Worm (Caenorhabditis elegans) whole organism, midembryonic: ENCODE measurements around the gene K07H8.5.

Experiments
- T22C8.4 ChIP-seq: fragments of 200-800 bp; sonication (Bioruptor generic); IDR thresholded peaks from 2 replicates; pipeline ENCODE4 v1.3.6; 2022; ENCODE audit warnings: missing genetic modification characterization, missing compliant biosample characterization
- cog-1 ChIP-seq: sonication (generic microtip); optimal IDR thresholded peaks from 2 replicates; lab custom pipeline; 2016; ENCODE audit warnings: missing genetic modification characterization, missing compliant biosample characterization
- flt-1 ChIP-seq: fragments of 200-800 bp; sonication (Bioruptor generic); IDR thresholded peaks from 2 replicates; pipeline ENCODE4 v1.3.6; 2022; ENCODE audit warnings: missing genetic modification characterization, missing compliant biosample characterization
- klf-2 ChIP-seq: fragments of 200-800 bp; sonication (Bioruptor generic); conservative IDR thresholded peaks from 2 replicates; pipeline ENCODE4 v1.3.6; 2022; ENCODE audit warnings: missing genetic modification reagents, missing genetic modification characterization, missing compliant biosample characterization
- med-1 ChIP-seq: sonication (generic microtip); optimal IDR thresholded peaks from 2 replicates; lab custom pipeline; 2017; ENCODE audit warnings: missing genetic modification characterization, mild to moderate bottlenecking, missing compliant biosample characterization, antibody characterized with exemption, missing genetic modification reagents; ENCODE audit not compliant: insufficient read depth
- ref-1 ChIP-seq: fragments of 200-800 bp; sonication (Bioruptor generic); conservative IDR thresholded peaks from 2 replicates; pipeline ENCODE4 v1.3.6; 2022; ENCODE audit warnings: missing genetic modification reagents, missing genetic modification characterization, missing compliant biosample characterization
- tab-1 ChIP-seq: fragments of 200-800 bp; sonication (Bioruptor generic); IDR thresholded peaks from 2 replicates; pipeline ENCODE4 v1.3.6; 2022; ENCODE audit warnings: missing genetic modification characterization, missing compliant biosample characterization
- ztf-23 ChIP-seq: fragments of 200-800 bp; sonication (Bioruptor generic); IDR thresholded peaks from 2 replicates; pipeline ENCODE4 v1.3.6; 2022; ENCODE audit warnings: missing genetic modification reagents, missing genetic modification characterization, missing compliant biosample characterization
- ztf-29 ChIP-seq: fragments of 200-800 bp; sonication (Bioruptor generic); IDR thresholded peaks from 2 replicates; pipeline ENCODE4 v1.3.6; 2022; ENCODE audit warnings: missing genetic modification reagents, missing genetic modification characterization, missing compliant biosample characterization

The K07H8.5 gene

ce11 chrIV:8252856-8253255, 15.3 kb upstream of the K07H8.5 start:
- TF ChIP-seq med-1 (GFP tag; lab: Kevin White, UChicago): peak; percentile 76
- TF ChIP-seq klf-2 (GFP tag; lab: Robert Waterston, UW): peak; percentile 90
- peak; percentile 94 for TF ChIP-seq ztf-29
- TF ChIP-seq flt-1 (GFP tag; lab: Robert Waterston, UW): peak; percentile 98
- peak; percentile 98 for TF ChIP-seq tab-1 (GFP tag; lab: Robert Waterston, UW)
- peak; percentile 96 for TF ChIP-seq ref-1 (GFP tag; lab: Robert Waterston, UW)
- TF ChIP-seq cog-1 (tag; lab: Kevin White, UChicago): peak; percentile 96
- TF ChIP-seq T22C8.4 (GFP tag; lab: Robert Waterston, UW): peak; percentile 96
- peak; percentile 95 for TF ChIP-seq ztf-23 (GFP tag; lab: Robert Waterston, UW)

- TF ChIP-seq T22C8.4 (GFP tag; lab: Robert Waterston, UW): no peak
- no peak for TF ChIP-seq ztf-23 (GFP tag; lab: Robert Waterston, UW)
- no peak for TF ChIP-seq flt-1 (GFP tag; lab: Robert Waterston, UW)
- TF ChIP-seq ztf-29: no peak
- TF ChIP-seq klf-2 (GFP tag; lab: Robert Waterston, UW): no peak
- no peak for TF ChIP-seq med-1 (GFP tag; lab: Kevin White, UChicago)
- no peak for TF ChIP-seq cog-1 (tag; lab: Kevin White, UChicago)
- TF ChIP-seq tab-1 (GFP tag; lab: Robert Waterston, UW): no peak
- TF ChIP-seq ref-1 (GFP tag; lab: Robert Waterston, UW): no peak
Measured at ce11 chrIV:8254193-8254592, 13.9 kb upstream of the K07H8.5 start.

ce11 chrIV:8255221-8255620, 12.9 kb upstream of the K07H8.5 start:
- TF ChIP-seq T22C8.4 (GFP tag; lab: Robert Waterston, UW): no peak
- no peak for TF ChIP-seq ztf-23 (GFP tag; lab: Robert Waterston, UW)
- TF ChIP-seq tab-1 (GFP tag; lab: Robert Waterston, UW): no peak
- TF ChIP-seq ztf-29: no peak
- no peak for TF ChIP-seq klf-2 (GFP tag; lab: Robert Waterston, UW)
- TF ChIP-seq cog-1 (tag; lab: Kevin White, UChicago): no peak
- TF ChIP-seq flt-1 (GFP tag; lab: Robert Waterston, UW): no peak
- no peak for TF ChIP-seq ref-1 (GFP tag; lab: Robert Waterston, UW)
- no peak for TF ChIP-seq med-1 (GFP tag; lab: Kevin White, UChicago)

- no peak for TF ChIP-seq tab-1 (GFP tag; lab: Robert Waterston, UW)
- TF ChIP-seq cog-1 (tag; lab: Kevin White, UChicago): no peak
- TF ChIP-seq T22C8.4 (GFP tag; lab: Robert Waterston, UW): no peak
- no peak for TF ChIP-seq ztf-23 (GFP tag; lab: Robert Waterston, UW)
- no peak for TF ChIP-seq ztf-29
- no peak for TF ChIP-seq ref-1 (GFP tag; lab: Robert Waterston, UW)
- no peak for TF ChIP-seq med-1 (GFP tag; lab: Kevin White, UChicago)
- TF ChIP-seq klf-2 (GFP tag; lab: Robert Waterston, UW): no peak
- no peak for TF ChIP-seq flt-1 (GFP tag; lab: Robert Waterston, UW)
Measured at ce11 chrIV:8259904-8260303, 8.2 kb upstream of the K07H8.5 start, which contains the start of gene K07H8.7. K07H8.7 (minus strand) TSS chrIV:8260004.

- TF ChIP-seq med-1 (GFP tag; lab: Kevin White, UChicago): no peak
- TF ChIP-seq klf-2 (GFP tag; lab: Robert Waterston, UW): no peak
Measured at ce11 chrIV:8260848-8261638, 7.1 kb upstream of the K07H8.5 start, which contains the start of gene vit-6. vit-6 (plus strand) TSS chrIV:8261157.

ce11 chrIV:8262671-8263070, 5.5 kb upstream of the K07H8.5 start:
- TF ChIP-seq flt-1 (GFP tag; lab: Robert Waterston, UW) (no peak), cog-1 (tag; lab: Kevin White, UChicago) (no peak), ztf-29 (no peak), med-1 (GFP tag; lab: Kevin White, UChicago) (no peak), ref-1 (GFP tag; lab: Robert Waterston, UW) (no peak), T22C8.4 (GFP tag; lab: Robert Waterston, UW) (no peak), tab-1 (GFP tag; lab: Robert Waterston, UW) (no peak), klf-2 (GFP tag; lab: Robert Waterston, UW) (no peak), ztf-23 (GFP tag; lab: Robert Waterston, UW) (no peak)

- TF ChIP-seq ztf-23 (GFP tag; lab: Robert Waterston, UW) (no peak), flt-1 (GFP tag; lab: Robert Waterston, UW) (no peak), klf-2 (GFP tag; lab: Robert Waterston, UW) (no peak), cog-1 (tag; lab: Kevin White, UChicago) (no peak), med-1 (GFP tag; lab: Kevin White, UChicago) (no peak), T22C8.4 (GFP tag; lab: Robert Waterston, UW) (no peak), tab-1 (GFP tag; lab: Robert Waterston, UW) (no peak), ref-1 (GFP tag; lab: Robert Waterston, UW) (no peak), ztf-29 (no peak)
Measured at ce11 chrIV:8266024-8266949, 1.8 kb upstream of the K07H8.5 start.

ce11 chrIV:8273334-8273733, 5.2 kb downstream of the K07H8.5 start:
- no peak for TF ChIP-seq tab-1 (GFP tag; lab: Robert Waterston, UW)
